Fruit fly (Drosophila melanogaster) whole organism, embryonic: ENCODE measurements around the gene CG17107.
A peak's percentile ranks its signal among the peaks of the same experiment; 100 is the strongest.

ENCODE experiments used
- Asciz ChIP-seq: fragments of 200-800 bp; sonication (Bioruptor generic); optimal IDR thresholded peaks from 2 replicates; lab custom pipeline; 2017; ENCODE audit warnings: missing biosample characterization, mild to moderate bottlenecking, missing genetic modification characterization, missing genetic modification reagents
- Awh ChIP-seq: fragments of 200-800 bp; sonication (Bioruptor generic); IDR thresholded peaks from 2 replicates; pipeline ENCODE4, ENCODE4 v1.3.6; 2022; ENCODE audit warnings: missing biosample characterization, missing genetic modification characterization
- CG10147 ChIP-seq: fragments of 200-800 bp; sonication (Bioruptor generic); optimal IDR thresholded peaks from 2 replicates; lab custom pipeline; 2019; ENCODE audit warnings: missing biosample characterization, mild to moderate bottlenecking, missing genetic modification characterization, moderate library complexity
- CG10267 ChIP-seq: fragments of 200-800 bp; sonication (Bioruptor generic); optimal IDR thresholded peaks from 2 replicates; lab custom pipeline; 2018; ENCODE audit warnings: missing biosample characterization, mild to moderate bottlenecking, missing genetic modification characterization, moderate library complexity
- CG11696 ChIP-seq: fragments of 200-800 bp; sonication (Bioruptor generic); IDR thresholded peaks from 2 replicates; pipeline ENCODE4 v1.3.6; 2022; ENCODE audit warnings: missing biosample characterization, missing genetic modification characterization
- CG12299 ChIP-seq: fragments of 200-800 bp; sonication (Bioruptor generic); optimal IDR thresholded peaks from 2 replicates; lab custom pipeline; 2018; ENCODE audit warnings: missing biosample characterization, mild to moderate bottlenecking, missing genetic modification characterization
- CG13287 ChIP-seq: fragments of 200-800 bp; sonication (Bioruptor generic); IDR thresholded peaks from 2 replicates; pipeline ENCODE4 v1.3.6; 2022; ENCODE audit warnings: missing biosample characterization, missing genetic modification characterization; ENCODE audit not compliant: partially characterized antibody
- CG17359 ChIP-seq: fragments of 200-800 bp; sonication (Bioruptor generic); optimal IDR thresholded peaks from 3 replicates; lab custom pipeline; 2018; ENCODE audit warnings: missing biosample characterization, mild to moderate bottlenecking, missing genetic modification characterization, moderate library complexity
- CG1792 ChIP-seq: fragments of 200-800 bp; sonication (Bioruptor generic); optimal IDR thresholded peaks from 2 replicates; lab custom pipeline; 2016; ENCODE audit warnings: missing biosample characterization, missing genetic modification characterization
- CG30403 ChIP-seq: fragments of 200-800 bp; sonication (Bioruptor generic); optimal IDR thresholded peaks from 3 replicates; lab custom pipeline; 2016; ENCODE audit warnings: missing biosample characterization, missing genetic modification characterization
- CG3281 ChIP-seq: fragments of 200-800 bp; sonication (Bioruptor generic); optimal IDR thresholded peaks from 3 replicates; lab custom pipeline; 2017; ENCODE audit warnings: missing biosample characterization, mild to moderate bottlenecking, missing genetic modification characterization
- CG3726 ChIP-seq: fragments of 200-800 bp; sonication (Bioruptor generic); IDR thresholded peaks from 3 replicates; pipeline ENCODE4, ENCODE4 v1.3.6; 2022; ENCODE audit warnings: missing biosample characterization, missing genetic modification characterization
- CG6654 ChIP-seq: fragments of 200-800 bp; sonication (Bioruptor generic); optimal IDR thresholded peaks from 2 replicates; lab custom pipeline; 2017; ENCODE audit warnings: missing biosample characterization, mild to moderate bottlenecking, missing genetic modification characterization
- CG6813 ChIP-seq: fragments of 200-800 bp; sonication (Bioruptor generic); optimal IDR thresholded peaks from 2 replicates; lab custom pipeline; 2017; ENCODE audit warnings: missing biosample characterization, missing genetic modification characterization, mild to moderate bottlenecking, moderate library complexity, missing genetic modification reagents
- CG7271 ChIP-seq: fragments of 200-800 bp; sonication (Bioruptor generic); optimal IDR thresholded peaks from 2 replicates; lab custom pipeline; 2018; ENCODE audit warnings: missing biosample characterization, mild to moderate bottlenecking, missing genetic modification characterization, moderate library complexity
- CG7745 ChIP-seq: fragments of 200-800 bp; sonication (Bioruptor generic); optimal IDR thresholded peaks from 2 replicates; lab custom pipeline; 2018; ENCODE audit warnings: missing biosample characterization, mild to moderate bottlenecking, missing genetic modification characterization, moderate library complexity
- CG9817 ChIP-seq: fragments of 200-800 bp; sonication (Bioruptor generic); optimal IDR thresholded peaks from 2 replicates; lab custom pipeline; 2018; ENCODE audit warnings: missing biosample characterization, mild to moderate bottlenecking, missing genetic modification characterization, moderate library complexity
- CkIIα-i1 ChIP-seq: fragments of 200-800 bp; sonication (Bioruptor generic); IDR thresholded peaks from 2 replicates; pipeline ENCODE4 v1.3.6; 2022; ENCODE audit warnings: missing biosample characterization, missing genetic modification characterization
- CoRest ChIP-seq: fragments of 200-800 bp; sonication (Bioruptor generic); optimal IDR thresholded peaks from 3 replicates; lab custom pipeline; 2018; ENCODE audit warnings: missing biosample characterization, mild to moderate bottlenecking, missing genetic modification characterization, moderate library complexity
- CrebB ChIP-seq: fragments of 200-800 bp; sonication (Bioruptor generic); optimal IDR thresholded peaks from 3 replicates; lab custom pipeline; 2018; ENCODE audit warnings: missing biosample characterization, mild to moderate bottlenecking, missing genetic modification characterization
- ERR ChIP-seq: fragments of 200-800 bp; sonication (Bioruptor generic); optimal IDR thresholded peaks from 2 replicates; lab custom pipeline; 2016; ENCODE audit warnings: missing biosample characterization, missing genetic modification characterization
- Eip74EF ChIP-seq, 2 experiments: fragments of 200-800 bp in 1 of 2; fragments of >200 bp in 1 of 2; sonication (Bioruptor generic) in 1 of 2; optimal IDR thresholded peaks; 2 replicates each; lab custom pipeline; 2017 to 2019; ENCODE audit warnings: missing biosample characterization in 2 of 2, missing genetic modification characterization in 2 of 2, mild to moderate bottlenecking in 1 of 2, moderate library complexity in 1 of 2
- Fer3 ChIP-seq: fragments of 200-800 bp; sonication (Bioruptor generic); optimal IDR thresholded peaks from 2 replicates; lab custom pipeline; 2018; ENCODE audit warnings: missing biosample characterization, mild to moderate bottlenecking, missing genetic modification characterization, moderate library complexity
- Hand ChIP-seq: fragments of 200-800 bp; sonication (Bioruptor generic); optimal IDR thresholded peaks from 2 replicates; lab custom pipeline; 2017; ENCODE audit warnings: mild to moderate bottlenecking, missing biosample characterization, missing genetic modification reagents, missing genetic modification characterization
- HmgD ChIP-seq: fragments of 200-800 bp; sonication (Bioruptor generic); optimal IDR thresholded peaks from 3 replicates; lab custom pipeline; 2016; ENCODE audit warnings: missing biosample characterization, missing genetic modification characterization
- Hr39 ChIP-seq: fragments of >200 bp; optimal IDR thresholded peaks from 2 replicates; lab custom pipeline; 2017
- Jarid2 ChIP-seq: fragments of 200-800 bp; sonication (Bioruptor generic); optimal IDR thresholded peaks from 3 replicates; lab custom pipeline; 2017; ENCODE audit warnings: mild to moderate bottlenecking, missing biosample characterization, missing genetic modification reagents, missing genetic modification characterization
- Oaz ChIP-seq: fragments of 200-800 bp; sonication (Bioruptor generic); IDR thresholded peaks from 2 replicates; pipeline ENCODE4 v1.3.6; 2022; ENCODE audit warnings: missing biosample characterization, missing genetic modification characterization
- Scr ChIP-seq: fragments of 200-800 bp; sonication (Bioruptor generic); IDR thresholded peaks from 2 replicates; pipeline ENCODE4 v1.3.6; 2022; ENCODE audit warnings: missing biosample characterization, missing genetic modification characterization; ENCODE audit not compliant: partially characterized antibody
- Usf ChIP-seq: fragments of 200-800 bp; sonication (Bioruptor generic); optimal IDR thresholded peaks from 2 replicates; lab custom pipeline; 2017; ENCODE audit warnings: missing genotype, missing biosample characterization, missing genetic modification characterization
- danr ChIP-seq: fragments of 200-800 bp; sonication (Bioruptor generic); IDR thresholded peaks from 2 replicates; pipeline ENCODE4 v1.3.6; 2022; ENCODE audit warnings: missing biosample characterization, missing genetic modification characterization
- dmrt99B ChIP-seq: fragments of 200-800 bp; sonication (Bioruptor generic); optimal IDR thresholded peaks from 2 replicates; lab custom pipeline; 2018; ENCODE audit warnings: missing biosample characterization, mild to moderate bottlenecking, missing genetic modification characterization, moderate library complexity
- eyg ChIP-seq: fragments of 200-800 bp; sonication (Bioruptor generic); optimal IDR thresholded peaks from 3 replicates; lab custom pipeline; 2016; ENCODE audit warnings: missing biosample characterization, missing genetic modification characterization
- fd3F ChIP-seq: fragments of 200-800 bp; sonication (Bioruptor generic); optimal IDR thresholded peaks from 2 replicates; lab custom pipeline; 2018; ENCODE audit warnings: missing biosample characterization, mild to moderate bottlenecking, missing genetic modification characterization, moderate library complexity
- gce ChIP-seq: fragments of 200-800 bp; sonication (Bioruptor generic); IDR thresholded peaks from 3 replicates; pipeline ENCODE4 v1.3.6; 2022; ENCODE audit warnings: missing biosample characterization, missing genetic modification characterization
- grau ChIP-seq: fragments of 200-800 bp; optimal IDR thresholded peaks from 3 replicates; lab custom pipeline; 2019; ENCODE audit warnings: missing biosample characterization, mild to moderate bottlenecking, missing genetic modification characterization, moderate library complexity
- grn ChIP-seq: fragments of 200-800 bp; sonication (Bioruptor generic); optimal IDR thresholded peaks from 3 replicates; lab custom pipeline; 2017; ENCODE audit warnings: missing biosample characterization, missing genetic modification characterization
- hbn ChIP-seq: fragments of 200-800 bp; sonication (Bioruptor generic); IDR thresholded peaks from 2 replicates; pipeline ENCODE4 v1.3.6; 2022; ENCODE audit warnings: missing biosample characterization, missing genetic modification characterization; ENCODE audit not compliant: partially characterized antibody
- jing ChIP-seq: fragments of 200-800 bp; sonication (Bioruptor generic); optimal IDR thresholded peaks from 2 replicates; lab custom pipeline; 2018; ENCODE audit warnings: missing biosample characterization, mild to moderate bottlenecking, missing genetic modification characterization
- lbe ChIP-seq: fragments of 200-800 bp; sonication (Bioruptor generic); optimal IDR thresholded peaks from 2 replicates; lab custom pipeline; 2016; ENCODE audit warnings: missing biosample characterization, mild to moderate bottlenecking, missing genetic modification characterization
- nerfin-2 ChIP-seq: fragments of 200-800 bp; sonication (Bioruptor generic); IDR thresholded peaks from 2 replicates; pipeline ENCODE4 v1.3.6; 2022; ENCODE audit warnings: missing biosample characterization, missing genetic modification characterization; ENCODE audit not compliant: partially characterized antibody
- sens-2 ChIP-seq: fragments of 200-800 bp; sonication (Bioruptor generic); IDR thresholded peaks from 2 replicates; pipeline ENCODE4 v1.3.6; 2022; ENCODE audit warnings: missing biosample characterization, missing genetic modification characterization
- slp2 ChIP-seq: fragments of 200-800 bp; sonication (Bioruptor generic); optimal IDR thresholded peaks from 2 replicates; lab custom pipeline; 2016; ENCODE audit warnings: missing biosample characterization, missing genetic modification characterization
- tgo ChIP-seq: fragments of 200-800 bp; sonication (Bioruptor generic); IDR thresholded peaks from 3 replicates; pipeline ENCODE4 v1.3.6; 2022; ENCODE audit warnings: missing biosample characterization, missing genetic modification characterization
- tin ChIP-seq: fragments of 200-800 bp; sonication (Bioruptor generic); optimal IDR thresholded peaks from 3 replicates; lab custom pipeline; 2016; ENCODE audit warnings: missing biosample characterization, missing genetic modification characterization
- tna ChIP-seq: fragments of 200-800 bp; sonication (Bioruptor generic); IDR thresholded peaks from 2 replicates; pipeline ENCODE4 v1.3.6; 2022; ENCODE audit warnings: missing biosample characterization, missing genetic modification characterization; ENCODE audit not compliant: partially characterized antibody
- twi ChIP-seq: fragments of 200-800 bp; optimal IDR thresholded peaks from 2 replicates; lab custom pipeline; 2019; ENCODE audit warnings: missing biosample characterization, mild to moderate bottlenecking, missing genetic modification characterization, moderate library complexity
- tx ChIP-seq: fragments of 200-800 bp; sonication (Bioruptor generic); optimal IDR thresholded peaks from 2 replicates; lab custom pipeline; 2016; ENCODE audit warnings: missing biosample characterization, missing genetic modification characterization
- wek ChIP-seq: fragments of 200-800 bp; sonication (Bioruptor generic); optimal IDR thresholded peaks from 3 replicates; lab custom pipeline; 2018; ENCODE audit warnings: missing biosample characterization, mild to moderate bottlenecking, missing genetic modification characterization, moderate library complexity
- z ChIP-seq: fragments of 200-800 bp; sonication (Bioruptor generic); IDR thresholded peaks from 3 replicates; pipeline ENCODE4 v1.3.6; 2022; ENCODE audit warnings: missing biosample characterization, missing genetic modification characterization

CG17107 gene

dm6 chr2L:10703281-10703680, 21.6 kb downstream of the CG17107 start, which contains the start of gene CG6415 (continued):
- TF ChIP-seq CG7745 (tag; lab: Kevin White, UChicago) (no peak), Oaz (GFP tag; lab: Robert Waterston, UW) (0 out of 2 replicates have a peak, but pooled peaks have one; percentile 37), lbe (GFP tag; lab: Kevin White, UChicago) (peak; percentile 47), CG3726 (GFP tag; lab: Robert Waterston, UW) (no peak), CG12299 (no peak), Asciz (peak; percentile 44), eyg (GFP tag; lab: Kevin White, UChicago) (peak; percentile 32), jing (GFP tag; lab: Kevin White, UChicago) (peak; percentile 40), CG6654 (GFP tag; lab: Kevin White, UChicago) (peak; percentile 31), Hr39 (lab: Kevin White, UChicago) (no peak), Hand (no peak), CG1792 (GFP tag; lab: Kevin White, UChicago) (peak; percentile 71), CG30403 (GFP tag; lab: Kevin White, UChicago) (peak; percentile 69), CG10267 (tag; lab: Kevin White, UChicago) (peak; percentile 65), grn (GFP tag; lab: Kevin White, UChicago) (peak; percentile 19), CG11696 (GFP tag; lab: Robert Waterston, UW) (peak; percentile 58; the same call in 1 of the 2 replicates), HmgD (GFP tag; lab: Kevin White, UChicago) (no peak), slp2 (peak; percentile 52), CG3281 (GFP tag; lab: Kevin White, UChicago) (peak; percentile 76), Jarid2 (peak; percentile 23), Awh (peak; percentile 76), z (no peak), danr (GFP tag; lab: Robert Waterston, UW) (peak; percentile 51; the same call in 1 of the 2 replicates), wek (GFP tag; lab: Kevin White, UChicago) (peak; percentile 9), fd3F (GFP tag; lab: Kevin White, UChicago) (peak; percentile 60), gce (peak; percentile 56; the same call in 1 of the 3 replicates), CrebB (tag; lab: Kevin White, UChicago) (peak; percentile 42), CkIIα-i1 (GFP tag; lab: Robert Waterston, UW) (no peak), Fer3 (tag; lab: Kevin White, UChicago) (peak; percentile 75), tin (GFP tag; lab: Kevin White, UChicago) (peak; percentile 70), grau (peak; percentile 81), CG7271 (no peak), twi (no peak), tgo (GFP tag; lab: Robert Waterston, UW) (peak; percentile 71), tx (GFP tag; lab: Kevin White, UChicago) (peak; percentile 15), CG10147 (peak; percentile 53), sens-2 (GFP tag; lab: Robert Waterston, UW) (0 out of 2 replicates have a peak, but pooled peaks have one; percentile 50), hbn (GFP tag; lab: Robert Waterston, UW) (no peak), dmrt99B (tag; lab: Kevin White, UChicago) (peak; percentile 80), ERR (GFP tag; lab: Kevin White, UChicago) (peak; percentile 72), CG13287 (GFP tag; lab: Robert Waterston, UW) (no peak), CG9817 (tag; lab: Kevin White, UChicago) (peak; percentile 76), nerfin-2 (no peak), Usf (GFP tag; lab: Kevin White, UChicago) (peak; percentile 27), Scr (no peak), CG17359 (tag; lab: Kevin White, UChicago) (peak; percentile 77), tna (GFP tag; lab: Robert Waterston, UW) (no peak), Eip74EF (GFP tag; optimal IDR thresholded peaks at IDR 0.05; lab: Kevin White, UChicago) (no peak), CG6813 (GFP tag; lab: Kevin White, UChicago) (peak; percentile 59), CoRest (tag; lab: Kevin White, UChicago) (peak; percentile 81)
